Worm (Caenorhabditis elegans) whole organism, mixed stage, embryonic: Measurements from ENCODE around the gene srj-44.

Source experiments
- blmp-1 ChIP-seq: fragments of 150-350 bp; optimal IDR thresholded peaks from 2 replicates; lab custom pipeline; 2014; ENCODE audit warnings: missing biosample characterization, missing genetic modification characterization
- ceh-39 ChIP-seq: fragments of 150-350 bp; optimal IDR thresholded peaks from 2 replicates; lab custom pipeline; 2014; ENCODE audit warnings: missing biosample characterization, missing genetic modification characterization
- ceh-43 ChIP-seq: fragments of 200-800 bp; sonication (Bioruptor generic); optimal IDR thresholded peaks from 2 replicates; lab custom pipeline; 2018; ENCODE audit warnings: mild to moderate bottlenecking, missing genetic modification characterization, moderate library complexity, missing compliant biosample characterization
- ceh-83 ChIP-seq: fragments of 200-800 bp; sonication (Bioruptor generic); optimal IDR thresholded peaks from 2 replicates; lab custom pipeline; 2018; ENCODE audit warnings: mild to moderate bottlenecking, missing genetic modification characterization, missing compliant biosample characterization
- ces-1 ChIP-seq: fragments of 150-350 bp; optimal IDR thresholded peaks from 2 replicates; lab custom pipeline; 2014; ENCODE audit warnings: missing biosample characterization, missing genetic modification reagents, missing genetic modification characterization
- cnd-1 ChIP-seq: fragments of 200-800 bp; sonication (Bioruptor generic); optimal IDR thresholded peaks from 2 replicates; lab custom pipeline; 2018; ENCODE audit warnings: mild to moderate bottlenecking, missing genetic modification characterization, missing compliant biosample characterization
- drap-1 ChIP-seq: fragments of 200-800 bp; sonication (Bioruptor generic); optimal IDR thresholded peaks from 3 replicates; lab custom pipeline; 2018; ENCODE audit warnings: mild to moderate bottlenecking, missing genetic modification characterization, missing compliant biosample characterization
- elt-1 ChIP-seq: sonication (generic microtip); optimal IDR thresholded peaks from 2 replicates; lab custom pipeline; 2017; ENCODE audit warnings: missing genetic modification characterization, mild to moderate bottlenecking, missing compliant biosample characterization, antibody characterized with exemption, moderate library complexity, borderline replicate concordance; ENCODE audit not compliant: insufficient read depth
- elt-3 ChIP-seq: fragments of 150-350 bp; optimal IDR thresholded peaks from 2 replicates; lab custom pipeline; 2014; ENCODE audit warnings: missing biosample characterization, missing genetic modification characterization
- flh-1 ChIP-seq: fragments of 200-800 bp; sonication (Bioruptor generic); optimal IDR thresholded peaks from 2 replicates; lab custom pipeline; 2018; ENCODE audit warnings: mild to moderate bottlenecking, missing genetic modification characterization, moderate library complexity, missing compliant biosample characterization
- ham-2 ChIP-seq: fragments of 200-800 bp; sonication (Bioruptor generic); optimal IDR thresholded peaks from 2 replicates; lab custom pipeline; 2018; ENCODE audit warnings: mild to moderate bottlenecking, missing genetic modification characterization, missing compliant biosample characterization
- hlh-1 ChIP-seq: fragments of 150-350 bp; optimal IDR thresholded peaks from 2 replicates; lab custom pipeline; 2014; ENCODE audit warnings: missing biosample characterization, missing genetic modification reagents, missing genetic modification characterization
- lin-13 ChIP-seq: fragments of 150-350 bp; optimal IDR thresholded peaks from 2 replicates; lab custom pipeline; 2014; ENCODE audit warnings: missing biosample characterization, missing genetic modification characterization
- lin-32 ChIP-seq: fragments of 200-800 bp; sonication (Bioruptor generic); optimal IDR thresholded peaks from 2 replicates; lab custom pipeline; 2018; ENCODE audit warnings: mild to moderate bottlenecking, missing genetic modification characterization, missing compliant biosample characterization
- lsy-2 ChIP-seq: fragments of 150-350 bp; optimal IDR thresholded peaks from 2 replicates; lab custom pipeline; 2014; ENCODE audit warnings: missing biosample characterization, missing genetic modification characterization
- mab-5 ChIP-seq: fragments of 150-350 bp; optimal IDR thresholded peaks from 2 replicates; lab custom pipeline; 2014; ENCODE audit warnings: missing biosample characterization, missing genetic modification characterization
- nhr-12 ChIP-seq: fragments of 150-350 bp; optimal IDR thresholded peaks from 2 replicates; lab custom pipeline; 2014; ENCODE audit warnings: missing biosample characterization, missing genetic modification characterization
- nhr-2 ChIP-seq: fragments of 150-350 bp; optimal IDR thresholded peaks from 2 replicates; lab custom pipeline; 2014; ENCODE audit warnings: missing biosample characterization, missing genetic modification characterization
- nhr-237 ChIP-seq: fragments of 150-350 bp; optimal IDR thresholded peaks from 2 replicates; lab custom pipeline; 2014; ENCODE audit warnings: missing biosample characterization, missing genetic modification characterization
- nhr-28 ChIP-seq: fragments of 150-350 bp; optimal IDR thresholded peaks from 2 replicates; lab custom pipeline; 2014; ENCODE audit warnings: missing biosample characterization, missing genetic modification characterization
- nhr-76 ChIP-seq: sonication (generic microtip); optimal IDR thresholded peaks from 2 replicates; lab custom pipeline; 2017; ENCODE audit warnings: missing biosample characterization, missing genetic modification characterization
- pha-4 ChIP-seq: fragments of 150-350 bp; optimal IDR thresholded peaks from 2 replicates; lab custom pipeline; 2018; ENCODE audit warnings: missing biosample characterization, missing genetic modification reagents, missing genetic modification characterization
- sem-2 ChIP-seq: fragments of 200-800 bp; sonication (Bioruptor generic); optimal IDR thresholded peaks from 2 replicates; lab custom pipeline; 2018; ENCODE audit warnings: mild to moderate bottlenecking, missing genetic modification characterization, missing compliant biosample characterization
- sptf-1 ChIP-seq: sonication (generic microtip); optimal IDR thresholded peaks from 2 replicates; lab custom pipeline; 2017; ENCODE audit warnings: mild to moderate bottlenecking, missing genetic modification characterization, moderate library complexity, missing compliant biosample characterization
- unc-120 ChIP-seq: sonication (generic microtip); optimal IDR thresholded peaks from 2 replicates; lab custom pipeline; 2017; ENCODE audit warnings: missing genetic modification characterization, missing compliant biosample characterization; ENCODE audit not compliant: poor library complexity, severe bottlenecking
- unc-39 ChIP-seq: fragments of 150-350 bp; optimal IDR thresholded peaks from 2 replicates; lab custom pipeline; 2014; ENCODE audit warnings: missing biosample characterization, missing genetic modification characterization
- unc-62 ChIP-seq: fragments of 150-350 bp; optimal IDR thresholded peaks from 2 replicates; lab custom pipeline; 2014; ENCODE audit warnings: missing biosample characterization, missing genetic modification reagents, missing genetic modification characterization
- zip-8 ChIP-seq: fragments of 150-350 bp; optimal IDR thresholded peaks from 2 replicates; lab custom pipeline; 2014; ENCODE audit warnings: missing biosample characterization, missing genetic modification characterization
- ztf-11 ChIP-seq: fragments of 150-350 bp; optimal IDR thresholded peaks from 2 replicates; lab custom pipeline; 2014; ENCODE audit warnings: missing biosample characterization, missing genetic modification characterization

Gene srj-44

DNA sequence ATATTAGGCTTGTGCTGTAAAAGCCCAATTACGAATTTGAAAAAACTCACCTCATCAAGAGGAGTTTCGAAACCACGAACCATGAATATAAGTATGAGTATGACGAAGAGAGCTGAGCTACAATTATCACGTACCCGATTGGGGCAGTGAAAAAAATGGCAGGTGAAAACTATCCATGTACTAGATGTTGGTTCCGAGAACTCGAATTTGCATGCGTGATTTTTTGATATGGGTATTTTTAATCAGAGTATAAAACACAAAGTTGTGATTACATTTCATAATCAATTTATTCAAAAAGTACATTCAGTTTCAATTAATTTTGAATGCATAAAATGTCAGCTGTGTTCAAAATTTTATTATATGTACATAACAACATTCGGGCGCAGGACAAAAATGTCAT lies 31.8 kb downstream of the srj-44 start, which contains the start of gene F54E2.9:
TSS of gene F54E2.9 (minus strand) at position 132 of the 400 bp plus-strand sequence.
- TF ChIP-seq cnd-1 (tag; lab: Kevin White, UChicago) (no peak), elt-3 (tag; lab: Kevin White, UChicago) (no peak), drap-1 (GFP tag; lab: Kevin White, UChicago) (no peak), lin-32 (GFP tag; lab: Kevin White, UChicago) (no peak), ceh-39 (tag; lab: Kevin White, UChicago) (no peak), ceh-83 (GFP tag; lab: Kevin White, UChicago) (no peak), lin-13 (tag; lab: Kevin White, UChicago) (no peak), ham-2 (GFP tag; lab: Kevin White, UChicago) (no peak), blmp-1 (tag; lab: Kevin White, UChicago) (no peak), lsy-2 (tag; lab: Kevin White, UChicago) (no peak), nhr-2 (tag; lab: Kevin White, UChicago) (no peak), hlh-1 (tag; lab: Kevin White, UChicago) (no peak), unc-120 (tag; lab: Kevin White, UChicago) (no peak), pha-4 (tag; lab: Kevin White, UChicago) (no peak), unc-62 (GFP tag; lab: Kevin White, UChicago) (no peak), zip-8 (tag; lab: Kevin White, UChicago) (no peak), nhr-76 (tag; lab: Kevin White, UChicago) (no peak), nhr-12 (tag; lab: Kevin White, UChicago) (no peak)
- TF ChIP-seq, all 35 proteins: peak for 0

DNA sequence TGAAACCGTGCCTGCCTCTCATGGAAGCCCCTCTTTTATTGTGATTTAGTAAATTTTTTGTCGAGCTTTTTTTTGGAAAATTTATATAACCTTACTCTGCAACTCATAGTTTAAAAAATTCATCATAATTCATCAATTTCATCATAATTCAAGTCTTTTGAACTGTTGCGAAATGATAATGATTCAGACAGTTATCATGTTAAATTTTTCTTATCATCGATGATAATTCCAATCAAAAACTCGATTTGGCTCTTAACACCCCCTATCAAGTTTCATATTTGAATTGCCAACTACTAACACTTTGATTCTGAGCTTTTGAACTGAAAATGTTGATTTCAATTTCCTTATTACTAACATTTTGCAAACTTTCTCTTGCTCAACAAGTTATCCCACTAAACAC lies 35.5 kb downstream of the srj-44 start, which contains the start of gene F54E2.1:
TSS of gene F54E2.1 (plus strand) at position 235 of the 400 bp plus-strand sequence.
- TF ChIP-seq nhr-237 (tag; lab: Kevin White, UChicago) (no peak), ceh-83 (GFP tag; lab: Kevin White, UChicago) (no peak), cnd-1 (tag; lab: Kevin White, UChicago) (no peak), pha-4 (tag; lab: Kevin White, UChicago) (no peak), mab-5 (tag; lab: Kevin White, UChicago) (no peak), lsy-2 (tag; lab: Kevin White, UChicago) (no peak), blmp-1 (tag; lab: Kevin White, UChicago) (no peak), ceh-39 (tag; lab: Kevin White, UChicago) (no peak), nhr-76 (tag; lab: Kevin White, UChicago) (no peak), elt-1 (tag; lab: Kevin White, UChicago) (no peak), nhr-28 (tag; lab: Kevin White, UChicago) (no peak)

DNA sequence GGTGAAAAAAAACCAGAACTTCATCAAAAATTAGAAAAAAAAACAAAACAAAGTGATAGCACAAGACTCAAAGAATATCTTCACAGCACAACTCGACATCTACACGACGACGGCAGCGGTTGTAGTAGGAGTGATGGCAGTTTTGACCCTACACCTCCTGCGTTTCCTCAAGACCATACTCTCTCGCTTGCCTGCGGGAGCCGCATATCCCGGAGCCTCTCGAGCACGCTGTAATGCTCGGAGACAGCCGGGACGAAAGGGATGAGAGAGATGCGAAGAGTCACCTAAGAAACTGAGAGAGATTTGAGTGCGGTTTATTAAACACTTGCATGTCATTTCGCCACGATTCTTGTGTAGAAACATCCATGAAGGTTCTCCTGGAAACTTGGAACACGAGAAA lies 36.2 kb downstream of the srj-44 start:
- TF ChIP-seq unc-120 (tag; lab: Kevin White, UChicago) (peak; percentile 46), lsy-2 (tag; lab: Kevin White, UChicago) (no peak), ceh-43 (GFP tag; lab: Kevin White, UChicago) (no peak), pha-4 (tag; lab: Kevin White, UChicago) (no peak), unc-39 (tag; lab: Kevin White, UChicago) (no peak), nhr-2 (tag; lab: Kevin White, UChicago) (no peak), hlh-1 (tag; lab: Kevin White, UChicago) (peak; percentile 32), sem-2 (GFP tag; lab: Kevin White, UChicago) (no peak), blmp-1 (tag; lab: Kevin White, UChicago) (no peak), lin-13 (tag; lab: Kevin White, UChicago) (no peak), elt-1 (tag; lab: Kevin White, UChicago) (no peak), cnd-1 (tag; lab: Kevin White, UChicago) (no peak), unc-62 (GFP tag; lab: Kevin White, UChicago) (no peak), ces-1 (GFP tag; lab: Kevin White, UChicago) (no peak), nhr-76 (tag; lab: Kevin White, UChicago) (no peak), flh-1 (GFP tag; lab: Kevin White, UChicago) (no peak)

DNA sequence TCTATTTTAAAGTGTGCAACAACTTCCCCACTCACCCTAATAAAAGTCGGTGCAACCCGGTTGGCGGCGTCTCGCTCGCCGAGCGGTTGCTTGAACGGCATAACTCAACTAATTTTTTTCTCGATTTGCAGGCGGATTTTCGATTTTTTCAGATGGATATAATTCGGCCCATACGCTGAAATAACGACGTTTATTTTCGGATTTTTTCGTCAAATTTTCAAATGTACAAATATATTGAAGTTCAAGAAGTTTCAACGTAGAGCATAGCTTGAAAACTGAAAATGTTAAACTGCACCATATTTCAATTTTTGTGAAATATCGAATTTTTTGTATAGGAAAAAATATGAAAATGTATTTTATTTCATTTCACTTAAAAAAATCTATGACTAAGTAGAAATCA lies 37.9 kb downstream of the srj-44 start, which contains the start of gene ketn-1:
TSS of gene ketn-1 (minus strand) at position 101 of the 400 bp plus-strand sequence.
- no peak for TF ChIP-seq nhr-12 (tag; lab: Kevin White, UChicago)
- no peak for TF ChIP-seq sptf-1 (tag; lab: Kevin White, UChicago)
- TF ChIP-seq elt-3 (tag; lab: Kevin White, UChicago) = no peak
- TF ChIP-seq sem-2 (GFP tag; lab: Kevin White, UChicago) = no peak
- no peak for TF ChIP-seq lin-13 (tag; lab: Kevin White, UChicago)
- no peak for TF ChIP-seq ceh-39 (tag; lab: Kevin White, UChicago)
- no peak for TF ChIP-seq hlh-1 (tag; lab: Kevin White, UChicago)
- no peak for TF ChIP-seq ztf-11
- TF ChIP-seq nhr-76 (tag; lab: Kevin White, UChicago) = no peak
- no peak for TF ChIP-seq zip-8 (tag; lab: Kevin White, UChicago)
- TF ChIP-seq nhr-2 (tag; lab: Kevin White, UChicago) = no peak
- TF ChIP-seq lin-32 (GFP tag; lab: Kevin White, UChicago) = no peak
- no peak for TF ChIP-seq unc-39 (tag; lab: Kevin White, UChicago)
- TF ChIP-seq elt-1 (tag; lab: Kevin White, UChicago) = no peak
